Worm (Caenorhabditis elegans) whole organism, early embryonic: ENCODE data around the gene F41H10.1.
"Not testable (repeated sequence)": the region's sequence is repeated elsewhere in the genome, so short reads cannot be mapped to it uniquely, and the experiment has no call there.

Experiments
- aly-1 ChIP-seq: sonication (generic microtip); optimal IDR thresholded peaks from 2 replicates; lab custom pipeline; 2016; ENCODE audit warnings: missing genetic modification characterization, missing compliant biosample characterization
- ama-1 ChIP-seq: fragments of 150-350 bp; optimal IDR thresholded peaks from 2 replicates; lab custom pipeline; 2014
- ceh-36 ChIP-seq: sonication (generic microtip); optimal IDR thresholded peaks from 2 replicates; lab custom pipeline; 2016; ENCODE audit warnings: missing genetic modification characterization, inconsistent platforms, missing compliant biosample characterization
- ets-7 ChIP-seq: sonication (generic microtip); optimal IDR thresholded peaks from 2 replicates; lab custom pipeline; 2016; ENCODE audit warnings: missing genotype, missing genetic modification characterization, missing compliant biosample characterization
- flt-1 ChIP-seq: fragments of 200-800 bp; sonication (Bioruptor generic); IDR thresholded peaks from 2 replicates; pipeline ENCODE4 v1.3.6; 2022; ENCODE audit warnings: missing genetic modification characterization, missing compliant biosample characterization
- hnd-1 ChIP-seq: sonication (generic microtip); optimal IDR thresholded peaks from 2 replicates; lab custom pipeline; 2016; ENCODE audit warnings: missing genetic modification characterization, missing compliant biosample characterization
- pes-1 ChIP-seq: fragments of 200-800 bp; sonication (Bioruptor generic); IDR thresholded peaks from 2 replicates; pipeline ENCODE4 v1.3.6; 2022; ENCODE audit warnings: missing genetic modification reagents, missing genetic modification characterization, missing compliant biosample characterization
- scrt-1 ChIP-seq: fragments of 200-800 bp; sonication (Bioruptor generic); IDR thresholded peaks from 2 replicates; pipeline ENCODE4 v1.3.6; 2022; ENCODE audit warnings: missing genetic modification characterization, missing compliant biosample characterization
- tra-4 ChIP-seq: sonication (generic microtip); optimal IDR thresholded peaks from 2 replicates; lab custom pipeline; 2017; ENCODE audit warnings: missing genetic modification characterization, missing compliant biosample characterization

DNA sequence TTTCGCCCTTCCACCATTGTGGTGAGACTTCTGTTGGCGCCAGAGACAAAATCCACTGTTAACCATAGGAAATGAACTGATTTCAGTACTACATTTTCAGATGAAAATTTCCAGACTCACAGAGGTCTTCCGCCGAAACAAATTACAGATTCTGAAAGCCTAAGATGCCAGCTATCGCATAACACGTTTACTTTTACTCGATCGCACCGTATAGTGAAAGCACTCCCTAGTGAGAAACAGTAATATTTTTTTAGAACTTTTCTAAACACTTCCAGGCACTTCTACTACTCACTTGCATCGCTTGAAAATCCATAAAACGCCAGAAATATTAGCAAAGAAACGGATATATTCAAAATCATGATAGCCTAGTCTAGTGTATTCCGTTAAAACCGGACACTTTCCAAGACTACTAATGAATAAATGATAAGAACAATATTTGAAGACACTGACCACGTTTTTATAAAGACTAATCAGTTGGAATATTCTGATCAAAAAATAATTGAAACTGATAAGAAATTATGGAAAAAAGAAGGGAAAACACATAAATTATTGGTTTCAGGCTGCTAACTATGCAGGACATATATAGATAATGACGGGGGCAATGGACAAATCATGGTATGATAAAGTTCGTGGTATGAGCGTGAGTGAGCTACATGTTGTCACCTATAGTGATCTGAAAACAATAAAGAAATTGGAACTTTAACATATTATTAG, 32.1 kb upstream of the F41H10.1 start, which contains the start of gene gba-4:
- TF ChIP-seq ama-1 (lab: Kevin White, UChicago); pes-1; flt-1; ceh-36 (tag; lab: Kevin White, UChicago); ets-7 (tag; lab: Kevin White, UChicago); tra-4 (tag; lab: Kevin White, UChicago); hnd-1; aly-1 (tag; lab: Kevin White, UChicago); scrt-1 (GFP tag; lab: Robert Waterston, UW): not testable (repeated sequence)
